Worm (Caenorhabditis elegans) whole organism, early embryonic: ENCODE data around the gene dpy-28.

Source experiments
- aly-1 ChIP-seq: sonication (generic microtip); optimal IDR thresholded peaks from 2 replicates; lab custom pipeline; 2016; ENCODE audit warnings: missing genetic modification characterization, missing compliant biosample characterization
- ama-1 ChIP-seq: fragments of 150-350 bp; optimal IDR thresholded peaks from 2 replicates; lab custom pipeline; 2014
- pes-1 ChIP-seq: fragments of 200-800 bp; sonication (Bioruptor generic); IDR thresholded peaks from 2 replicates; pipeline ENCODE4 v1.3.6; 2022; ENCODE audit warnings: missing genetic modification reagents, missing genetic modification characterization, missing compliant biosample characterization
- sea-1 ChIP-seq: fragments of 200-800 bp; sonication (Bioruptor generic); conservative IDR thresholded peaks from 2 replicates; pipeline ENCODE4 v1.3.6; 2022; ENCODE audit warnings: missing genetic modification characterization, missing compliant biosample characterization
- tbx-37 ChIP-seq: fragments of 200-800 bp; sonication (Bioruptor generic); conservative IDR thresholded peaks from 2 replicates; pipeline ENCODE4 v1.3.6; 2022; ENCODE audit warnings: missing genetic modification reagents, missing genetic modification characterization, missing compliant biosample characterization
- tra-4 ChIP-seq: sonication (generic microtip); optimal IDR thresholded peaks from 2 replicates; lab custom pipeline; 2017; ENCODE audit warnings: missing genetic modification characterization, missing compliant biosample characterization

ce11 chrIII:10781553-10781952 is 18.6 kb downstream of the dpy-28 start, which contains the start of gene ptr-19:
- no peak for TF ChIP-seq ama-1 (lab: Kevin White, UChicago)
- no peak for TF ChIP-seq aly-1
- no peak for TF ChIP-seq pes-1 (GFP tag; lab: Robert Waterston, UW)
- TF ChIP-seq sea-1 (GFP tag; lab: Robert Waterston, UW) = no peak
- no peak for TF ChIP-seq tra-4 (tag; lab: Kevin White, UChicago)
- TF ChIP-seq tbx-37 (GFP tag; lab: Robert Waterston, UW) = no peak
